Worm (Caenorhabditis elegans) whole organism, mixed stage, embryonic: ENCODE results near the gene mlc-6.

Experiments
- ceh-39 ChIP-seq: fragments of 150-350 bp; optimal IDR thresholded peaks from 2 replicates; lab custom pipeline; 2014; ENCODE audit warnings: missing biosample characterization, missing genetic modification characterization
- ces-1 ChIP-seq: fragments of 150-350 bp; optimal IDR thresholded peaks from 2 replicates; lab custom pipeline; 2014; ENCODE audit warnings: missing biosample characterization, missing genetic modification reagents, missing genetic modification characterization
- cnd-1 ChIP-seq: fragments of 200-800 bp; sonication (Bioruptor generic); optimal IDR thresholded peaks from 2 replicates; lab custom pipeline; 2018; ENCODE audit warnings: mild to moderate bottlenecking, missing genetic modification characterization, missing compliant biosample characterization
- elt-1 ChIP-seq: sonication (generic microtip); optimal IDR thresholded peaks from 2 replicates; lab custom pipeline; 2017; ENCODE audit warnings: missing genetic modification characterization, mild to moderate bottlenecking, missing compliant biosample characterization, antibody characterized with exemption, moderate library complexity, borderline replicate concordance; ENCODE audit not compliant: insufficient read depth
- ham-2 ChIP-seq: fragments of 200-800 bp; sonication (Bioruptor generic); optimal IDR thresholded peaks from 2 replicates; lab custom pipeline; 2018; ENCODE audit warnings: mild to moderate bottlenecking, missing genetic modification characterization, missing compliant biosample characterization
- mep-1 ChIP-seq: fragments of 150-350 bp; optimal IDR thresholded peaks from 2 replicates; lab custom pipeline; 2017; ENCODE audit warnings: missing biosample characterization, missing genetic modification reagents, missing genetic modification characterization, inconsistent platforms
- nhr-2 ChIP-seq: fragments of 150-350 bp; optimal IDR thresholded peaks from 2 replicates; lab custom pipeline; 2014; ENCODE audit warnings: missing biosample characterization, missing genetic modification characterization
- nhr-237 ChIP-seq: fragments of 150-350 bp; optimal IDR thresholded peaks from 2 replicates; lab custom pipeline; 2014; ENCODE audit warnings: missing biosample characterization, missing genetic modification characterization
- unc-62 ChIP-seq: fragments of 150-350 bp; optimal IDR thresholded peaks from 2 replicates; lab custom pipeline; 2014; ENCODE audit warnings: missing biosample characterization, missing genetic modification reagents, missing genetic modification characterization
- zip-8 ChIP-seq: fragments of 150-350 bp; optimal IDR thresholded peaks from 2 replicates; lab custom pipeline; 2014; ENCODE audit warnings: missing biosample characterization, missing genetic modification characterization

DNA sequence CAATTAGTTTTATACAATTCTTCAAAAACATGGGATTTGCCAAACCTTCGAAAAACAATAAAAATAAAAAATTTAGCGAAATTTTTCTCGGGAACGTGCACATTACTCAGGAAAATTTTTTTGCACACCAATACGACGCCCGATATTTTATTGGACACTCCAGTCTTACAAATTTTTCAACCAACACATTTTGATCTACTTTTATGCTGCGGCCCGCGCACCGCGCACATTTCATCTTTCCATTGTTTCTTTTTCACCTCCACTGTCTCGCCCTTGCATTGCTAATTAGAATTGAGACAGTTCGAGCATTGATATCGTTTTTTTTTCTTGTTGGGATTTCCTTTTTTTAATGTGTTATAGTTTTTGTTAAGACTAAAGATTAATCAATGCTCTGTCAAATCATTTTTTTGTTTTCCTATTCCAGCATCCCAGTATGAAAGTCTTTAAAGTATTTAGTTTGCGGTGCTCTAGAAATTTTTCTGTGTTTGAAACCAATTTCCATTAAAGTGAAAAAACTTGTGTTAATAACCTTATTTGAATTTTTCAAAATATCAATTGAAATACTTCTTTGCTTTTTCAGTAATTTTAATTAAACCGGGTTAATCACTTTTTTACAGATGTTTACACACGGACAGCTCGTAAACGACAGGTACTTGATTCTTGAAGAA is 1.2 kb upstream of the mlc-6 start, which contains the start of gene K04C1.5:
- TF ChIP-seq cnd-1 (tag; lab: Kevin White, UChicago) (no peak), ces-1 (GFP tag; lab: Kevin White, UChicago) (no peak), elt-1 (tag; lab: Kevin White, UChicago) (no peak), ceh-39 (tag; lab: Kevin White, UChicago) (no peak), nhr-2 (tag; lab: Kevin White, UChicago) (no peak), nhr-237 (tag; lab: Kevin White, UChicago) (no peak), mep-1 (no peak), ham-2 (GFP tag; lab: Kevin White, UChicago) (no peak), unc-62 (GFP tag; lab: Kevin White, UChicago) (no peak), zip-8 (tag; lab: Kevin White, UChicago) (no peak)
